Fruit fly (Drosophila melanogaster) whole organism, wandering third instar larva: Measurements from ENCODE around the gene CG9992.

Experiments
- Dfd ChIP-seq: fragments of >200 bp; optimal IDR thresholded peaks from 2 replicates; lab custom pipeline; 2017; ENCODE audit warnings: missing biosample characterization, missing genetic modification characterization
- HLH106 ChIP-seq: fragments of 200-800 bp; optimal IDR thresholded peaks from 3 replicates; lab custom pipeline; 2019; ENCODE audit warnings: missing biosample characterization, mild to moderate bottlenecking, missing genetic modification characterization, moderate library complexity
- Hnf4 ChIP-seq: fragments of 200-800 bp; sonication (Bioruptor generic); optimal IDR thresholded peaks from 2 replicates; lab custom pipeline; 2016; ENCODE audit warnings: missing biosample characterization, mild to moderate bottlenecking, missing genetic modification characterization
- Hr83 ChIP-seq: fragments of 200-300 bp; sonication (Bioruptor generic); optimal IDR thresholded peaks from 2 replicates; lab custom pipeline; 2016; ENCODE audit warnings: missing biosample characterization, mild to moderate bottlenecking, missing genetic modification characterization, moderate library complexity; ENCODE audit not compliant: poor library complexity, severe bottlenecking
- Jra ChIP-seq: sonication (Bioruptor generic); optimal IDR thresholded peaks from 2 replicates; lab custom pipeline; 2016; ENCODE audit warnings: missing biosample characterization, missing genetic modification characterization
- Mio ChIP-seq: sonication (Bioruptor generic); optimal IDR thresholded peaks from 2 replicates; lab custom pipeline; 2016; ENCODE audit warnings: missing biosample characterization, missing genetic modification characterization
- Myc ChIP-seq: fragments of >200 bp; optimal IDR thresholded peaks from 2 replicates; lab custom pipeline; 2017
- OdsH ChIP-seq: fragments of 200-800 bp; sonication (Bioruptor generic); optimal IDR thresholded peaks from 2 replicates; lab custom pipeline; 2016; ENCODE audit warnings: missing biosample characterization, mild to moderate bottlenecking, missing genetic modification characterization
- Rel ChIP-seq, 2 experiments: fragments of 200-800 bp; sonication (Bioruptor generic) in 1 of 2; optimal IDR thresholded peaks; 2 replicates in 1 of 2; 3 replicates in 1 of 2; lab custom pipeline; 2016 to 2019; ENCODE audit warnings: mild to moderate bottlenecking in 2 of 2, missing biosample characterization in 2 of 2, missing genetic modification characterization in 2 of 2, moderate library complexity in 1 of 2
- Sp1 ChIP-seq: fragments of 200-800 bp; sonication (Bioruptor generic); optimal IDR thresholded peaks from 3 replicates; lab custom pipeline; 2019; ENCODE audit warnings: missing biosample characterization, mild to moderate bottlenecking, missing genetic modification characterization, moderate library complexity
- Vsx2 ChIP-seq: fragments of 200-300, 225-300 bp; sonication (Bioruptor generic); optimal IDR thresholded peaks from 2 replicates; lab custom pipeline; 2018; ENCODE audit warnings: missing biosample characterization, missing genetic modification characterization; ENCODE audit not compliant: partially characterized antibody
- br ChIP-seq: fragments of 200-800 bp; sonication (Bioruptor generic); optimal IDR thresholded peaks from 2 replicates; lab custom pipeline; 2016; ENCODE audit warnings: missing biosample characterization, missing genetic modification characterization
- dl ChIP-seq, 2 experiments: fragments of 175-275, 200-275 bp in 1 of 2; fragments of 200-275 bp in 1 of 2; sonication (Bioruptor generic); optimal IDR thresholded peaks; lab custom pipeline; 2018; ENCODE audit warnings: mild to moderate bottlenecking in 2 of 2, missing biosample characterization in 2 of 2, missing genetic modification characterization in 2 of 2, moderate library complexity in 2 of 2; ENCODE audit not compliant: partially characterized antibody in 2 of 2, insufficient read depth in 1 of 2
- dmrt93B ChIP-seq: fragments of 200-800 bp; sonication (Bioruptor generic); optimal IDR thresholded peaks from 2 replicates; lab custom pipeline; 2018; ENCODE audit warnings: missing biosample characterization, mild to moderate bottlenecking, missing genetic modification characterization
- dsf ChIP-seq: sonication (Bioruptor generic); optimal IDR thresholded peaks from 2 replicates; lab custom pipeline; 2016; ENCODE audit warnings: missing biosample characterization, missing genetic modification characterization, borderline replicate concordance
- ey ChIP-seq: fragments of 200-800 bp; sonication (Bioruptor generic); optimal IDR thresholded peaks from 2 replicates; lab custom pipeline; 2016; ENCODE audit warnings: missing biosample characterization, missing genetic modification characterization
- foxo ChIP-seq, 2 experiments: fragments of 200-800 bp; sonication (Bioruptor generic); optimal IDR thresholded peaks; 2 replicates in 1 of 2; 3 replicates in 1 of 2; lab custom pipeline; 2016 to 2017; ENCODE audit warnings: missing biosample characterization in 2 of 2, missing genetic modification characterization in 2 of 2
- fru ChIP-seq: fragments of 200-800 bp; sonication (Bioruptor generic); optimal IDR thresholded peaks from 3 replicates; lab custom pipeline; 2016; ENCODE audit warnings: missing biosample characterization, mild to moderate bottlenecking, missing genetic modification characterization
- h ChIP-seq: fragments of 200-800 bp; sonication (Bioruptor generic); optimal IDR thresholded peaks from 3 replicates; lab custom pipeline; 2016; ENCODE audit warnings: missing biosample characterization, mild to moderate bottlenecking, missing genetic modification characterization
- jim ChIP-seq: fragments of 175-275, 200-325 bp; sonication (Bioruptor generic); optimal IDR thresholded peaks from 2 replicates; lab custom pipeline; 2016; ENCODE audit warnings: missing biosample characterization, mild to moderate bottlenecking, missing genetic modification characterization
- lola ChIP-seq: fragments of >200 bp; optimal IDR thresholded peaks from 2 replicates; lab custom pipeline; 2017; ENCODE audit warnings: missing biosample characterization, missing genetic modification characterization
- pan ChIP-seq: fragments of >200 bp; optimal IDR thresholded peaks from 2 replicates; lab custom pipeline; 2017
- psq ChIP-seq: fragments of 200-800 bp; sonication (Bioruptor generic); optimal IDR thresholded peaks from 3 replicates; lab custom pipeline; 2017; ENCODE audit warnings: missing biosample characterization, mild to moderate bottlenecking, missing genetic modification characterization, moderate library complexity
- rgr ChIP-seq: fragments of 200-800 bp; sonication (Bioruptor generic); optimal IDR thresholded peaks from 3 replicates; lab custom pipeline; 2016; ENCODE audit warnings: missing biosample characterization, mild to moderate bottlenecking, missing genetic modification characterization
- sv ChIP-seq: fragments of 200-800 bp; sonication (Bioruptor generic); optimal IDR thresholded peaks from 3 replicates; lab custom pipeline; 2016; ENCODE audit warnings: missing biosample characterization, missing genetic modification characterization
- tai ChIP-seq: sonication (Bioruptor generic); optimal IDR thresholded peaks from 2 replicates; lab custom pipeline; 2016; ENCODE audit warnings: missing biosample characterization, missing genetic modification characterization
- usp ChIP-seq: fragments of >200 bp; optimal IDR thresholded peaks from 2 replicates; lab custom pipeline; 2017; ENCODE audit warnings: missing biosample characterization, missing genetic modification characterization
- woc ChIP-seq: sonication (Bioruptor generic); optimal IDR thresholded peaks from 2 replicates; lab custom pipeline; 2016; ENCODE audit warnings: missing biosample characterization, mild to moderate bottlenecking, missing genetic modification characterization

The CG9992 gene

DNA sequence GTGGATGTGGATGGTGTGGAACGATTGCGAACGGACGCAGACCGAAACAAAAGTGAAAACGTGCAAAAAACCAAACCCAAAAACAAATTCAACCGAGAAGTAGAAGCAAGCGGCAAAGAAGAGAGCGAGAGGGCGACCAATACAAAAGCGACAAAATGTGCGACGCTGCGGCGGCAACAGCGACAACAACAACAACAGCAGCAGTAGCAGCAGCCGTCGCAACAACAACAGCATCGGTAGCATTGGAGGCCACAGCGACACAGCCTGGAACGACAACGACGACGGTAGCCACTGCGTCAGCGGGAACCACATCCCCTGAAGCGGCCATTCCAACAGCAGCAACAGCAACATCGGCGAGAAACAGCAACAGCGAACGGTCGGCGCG, 38.4 kb upstream of the CG9992 start:
- peak; percentile 65 for TF ChIP-seq psq (GFP tag; lab: Kevin White, UChicago)
- no peak for TF ChIP-seq Dfd

DNA sequence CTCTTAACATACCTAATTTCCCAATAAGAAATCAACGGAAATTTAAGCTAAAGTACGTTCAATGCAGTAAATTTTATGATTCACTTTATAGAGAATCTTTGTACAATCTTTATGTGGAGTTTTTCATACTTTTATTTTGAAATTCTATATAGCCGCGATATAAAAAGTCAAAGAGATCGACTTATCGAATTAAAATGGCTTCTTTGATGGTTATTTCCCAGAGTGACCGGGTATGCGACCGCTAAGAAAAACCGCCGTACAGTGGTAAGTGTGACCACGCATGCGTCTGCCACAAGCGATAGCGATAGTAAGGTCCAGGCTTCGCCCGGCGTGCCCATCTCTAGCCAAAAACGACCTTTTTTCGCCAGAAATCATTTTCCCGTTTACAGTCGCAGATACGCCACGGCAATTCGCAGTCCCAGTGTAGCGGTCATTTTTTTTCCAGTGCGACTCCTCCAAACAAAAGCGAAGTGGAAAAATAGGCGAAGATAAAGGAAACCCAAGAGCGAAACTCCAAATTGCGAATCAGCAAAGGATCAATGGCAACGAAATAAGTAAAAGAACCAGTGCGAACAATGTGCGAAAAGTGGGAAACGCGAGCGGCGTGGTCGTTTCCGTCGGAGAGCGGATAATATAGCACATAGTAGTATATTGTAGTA, 37.9 kb upstream of the CG9992 start, which contains the start of gene hang:
TSS of gene hang (plus strand) at position 366 of the 659 bp plus-strand sequence.
- peak; percentile 79 for TF ChIP-seq psq (GFP tag; lab: Kevin White, UChicago)
- TF ChIP-seq foxo (GFP tag; optimal IDR thresholded peaks at IDR 0.05; lab: Kevin White, UChicago), result peak in 1 of 2 experiments; percentile 46
- peak; percentile 7 for TF ChIP-seq woc (GFP tag; lab: Kevin White, UChicago)
- no peak for TF ChIP-seq usp
- TF ChIP-seq h (GFP tag; lab: Kevin White, UChicago), result peak; percentile 54
- no peak for TF ChIP-seq dmrt93B (GFP tag; lab: Kevin White, UChicago)
- peak; percentile 44 for TF ChIP-seq jim (GFP tag; lab: Kevin White, UChicago)
- TF ChIP-seq Hr83 (GFP tag; lab: Kevin White, UChicago), result peak; percentile 45
- TF ChIP-seq dsf (GFP tag; lab: Kevin White, UChicago), result peak; percentile 1
- TF ChIP-seq Vsx2 (GFP tag; lab: Kevin White, UChicago), result no peak
- peak in 1 of 2 experiments; percentile 14 for TF ChIP-seq dl (GFP tag; optimal IDR thresholded peaks at IDR 0.05; lab: Kevin White, UChicago; ENCODE audit: insufficient read depth in 1 of 2, partially characterized antibody in 2 of 2)
- peak; percentile 54 for TF ChIP-seq Sp1 (GFP tag; lab: Kevin White, UChicago)
- TF ChIP-seq ey (GFP tag; lab: Kevin White, UChicago), result peak; percentile 4
- no peak for TF ChIP-seq pan (lab: Kevin White, UChicago)
- no peak for TF ChIP-seq Rel (GFP tag; optimal IDR thresholded peaks at IDR 0.05; lab: Kevin White, UChicago)
- TF ChIP-seq Rel (tag; optimal IDR thresholded peaks at IDR 0.05; lab: Kevin White, UChicago), result peak; percentile 44
- peak; percentile 54 for TF ChIP-seq rgr (GFP tag; lab: Kevin White, UChicago)
- no peak for TF ChIP-seq Mio
- peak; percentile 30 for TF ChIP-seq br (GFP tag; lab: Kevin White, UChicago)
- TF ChIP-seq HLH106, result peak; percentile 3
- no peak for TF ChIP-seq Dfd
- peak; percentile 49 for TF ChIP-seq Hnf4 (GFP tag; lab: Kevin White, UChicago)
- TF ChIP-seq OdsH (GFP tag; lab: Kevin White, UChicago), result peak; percentile 21
- no peak for TF ChIP-seq fru (GFP tag; lab: Kevin White, UChicago)

DNA sequence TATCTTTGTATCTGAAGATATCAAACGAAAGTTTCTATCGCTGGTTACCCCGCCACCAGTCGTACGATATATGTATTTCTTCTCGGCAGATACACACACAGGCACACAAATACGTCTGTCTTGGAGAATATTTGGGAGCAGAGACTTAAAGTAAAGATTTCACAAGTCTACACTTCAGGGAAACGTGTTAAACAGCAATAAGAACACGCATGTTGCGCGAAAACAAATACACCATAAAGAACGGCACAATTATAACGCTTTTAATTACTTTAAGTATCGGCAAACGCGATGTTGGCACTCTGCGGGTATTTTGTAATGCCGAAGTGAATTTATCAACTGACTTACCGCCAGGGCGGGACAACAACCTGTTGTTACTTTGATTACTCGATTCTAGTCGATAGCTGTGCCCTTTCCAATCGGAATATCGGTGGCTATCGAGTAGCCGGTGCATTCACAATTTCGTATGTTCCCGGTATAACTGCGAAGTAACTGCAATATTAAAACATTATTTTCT, 37.2 kb upstream of the CG9992 start, which contains the start of gene AnxB11:
TSS of gene AnxB11 (minus strand) at position 367 of the 514 bp plus-strand sequence.
- TF ChIP-seq Jra (GFP tag; lab: Kevin White, UChicago) (peak; percentile 6), Vsx2 (GFP tag; lab: Kevin White, UChicago) (no peak), OdsH (GFP tag; lab: Kevin White, UChicago) (peak; percentile 2), Rel (GFP tag; optimal IDR thresholded peaks at IDR 0.05; lab: Kevin White, UChicago) (no peak), Rel (tag; optimal IDR thresholded peaks at IDR 0.05; lab: Kevin White, UChicago) (peak; percentile 40)

DNA sequence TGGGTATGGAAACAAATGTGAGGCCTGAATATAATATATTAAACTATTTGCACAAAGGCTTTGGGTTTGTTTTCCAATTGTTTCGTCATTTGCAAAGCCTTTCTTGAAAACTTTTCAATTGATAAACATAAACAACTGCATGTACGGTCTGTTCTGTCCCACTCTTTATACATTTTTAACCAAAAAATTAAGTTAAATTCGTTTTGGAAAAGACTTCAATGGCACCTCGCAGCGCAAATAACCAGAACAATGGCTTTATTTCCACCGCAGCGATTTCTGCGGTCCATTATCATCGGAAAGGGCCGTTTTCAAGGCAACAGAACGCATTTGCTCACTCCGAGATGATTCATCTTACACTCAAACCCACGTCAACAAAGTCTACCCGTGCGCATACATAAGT, 36.2 kb upstream of the CG9992 start:
- TF ChIP-seq sv (GFP tag; lab: Kevin White, UChicago), result no peak
- no peak for TF ChIP-seq Sp1 (GFP tag; lab: Kevin White, UChicago)
- no peak for TF ChIP-seq fru (GFP tag; lab: Kevin White, UChicago)
- TF ChIP-seq HLH106, result no peak
- no peak for TF ChIP-seq usp
- no peak for TF ChIP-seq lola (GFP tag; lab: Kevin White, UChicago)
- no peak for TF ChIP-seq foxo (GFP tag; optimal IDR thresholded peaks at IDR 0.05; lab: Kevin White, UChicago)

DNA sequence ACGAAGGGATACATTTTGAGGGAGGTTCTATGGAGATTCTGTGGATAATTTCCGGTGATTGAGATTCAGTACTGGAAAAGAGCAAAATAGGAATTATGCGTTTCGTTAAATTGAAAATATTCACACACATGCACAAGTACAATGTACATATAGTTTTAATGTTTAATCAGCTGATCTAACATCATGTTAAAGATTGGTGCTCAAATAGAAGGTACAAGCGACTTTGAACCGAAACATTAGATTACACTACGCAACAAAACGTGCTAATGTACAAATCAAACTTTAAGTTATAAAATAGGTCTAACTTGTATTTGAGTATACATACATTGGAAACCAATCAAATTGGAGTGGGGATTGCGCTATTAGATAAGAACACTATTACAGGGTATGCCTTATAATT, 35.3 kb upstream of the CG9992 start:
- no peak for TF ChIP-seq HLH106
- no peak for TF ChIP-seq h (GFP tag; lab: Kevin White, UChicago)
- TF ChIP-seq Myc, result no peak
- TF ChIP-seq rgr (GFP tag; lab: Kevin White, UChicago), result no peak
- no peak for TF ChIP-seq tai (GFP tag; lab: Kevin White, UChicago)
- TF ChIP-seq, all 38 proteins: peak for 0
